Fruit fly (Drosophila melanogaster) whole organism, embryonic: ENCODE measurements around the gene SelT.
A peak's percentile ranks its signal among the peaks of the same experiment; 100 is the strongest.

Experiments used
- ATbp ChIP-seq: fragments of 200-800 bp; sonication (Bioruptor generic); optimal IDR thresholded peaks from 2 replicates; lab custom pipeline; 2017; ENCODE audit warnings: missing biosample characterization, mild to moderate bottlenecking, missing genetic modification characterization, missing genetic modification reagents
- Antp ChIP-seq: fragments of 200-800 bp; sonication (Bioruptor generic); optimal IDR thresholded peaks from 3 replicates; lab custom pipeline; 2016; ENCODE audit warnings: missing biosample characterization, missing genetic modification characterization
- B-H2 ChIP-seq: fragments of 200-800 bp; sonication (Bioruptor generic); optimal IDR thresholded peaks from 2 replicates; lab custom pipeline; 2018; ENCODE audit warnings: missing biosample characterization, mild to moderate bottlenecking, missing genetic modification characterization
- CG10431 ChIP-seq: fragments of 200-800 bp; sonication (Bioruptor generic); optimal IDR thresholded peaks from 3 replicates; lab custom pipeline; 2018; ENCODE audit warnings: missing biosample characterization, mild to moderate bottlenecking, missing genetic modification characterization
- CG12942 ChIP-seq: fragments of 200-800 bp; sonication (Bioruptor generic); optimal IDR thresholded peaks from 3 replicates; lab custom pipeline; 2016; ENCODE audit warnings: missing biosample characterization, missing genetic modification characterization
- CG1529 ChIP-seq: fragments of 200-800 bp; sonication (Bioruptor generic); optimal IDR thresholded peaks from 3 replicates; lab custom pipeline; 2018; ENCODE audit warnings: missing biosample characterization, missing genetic modification characterization
- CG15479 ChIP-seq: fragments of 200-800 bp; sonication (Bioruptor generic); optimal IDR thresholded peaks from 3 replicates; lab custom pipeline; 2019; ENCODE audit warnings: missing biosample characterization, mild to moderate bottlenecking, missing genetic modification characterization, moderate library complexity
- CG18262 ChIP-seq: fragments of 200-800 bp; optimal IDR thresholded peaks from 3 replicates; lab custom pipeline; 2019; ENCODE audit warnings: missing biosample characterization, mild to moderate bottlenecking, missing genetic modification characterization, moderate library complexity
- CG1832 ChIP-seq: fragments of 200-800 bp; sonication (Bioruptor generic); optimal IDR thresholded peaks from 2 replicates; lab custom pipeline; 2017; ENCODE audit warnings: missing biosample characterization, mild to moderate bottlenecking, missing genetic modification characterization, inconsistent platforms
- CG2116 ChIP-seq: fragments of 200-800 bp; sonication (Bioruptor generic); optimal IDR thresholded peaks from 3 replicates; lab custom pipeline; 2018; ENCODE audit warnings: missing biosample characterization, mild to moderate bottlenecking, missing genetic modification characterization
- CG2678 ChIP-seq: fragments of 200-800 bp; sonication (Bioruptor generic); optimal IDR thresholded peaks from 3 replicates; lab custom pipeline; 2019; ENCODE audit warnings: missing biosample characterization, mild to moderate bottlenecking, missing genetic modification characterization, moderate library complexity
- CG30403 ChIP-seq: fragments of 200-800 bp; sonication (Bioruptor generic); optimal IDR thresholded peaks from 3 replicates; lab custom pipeline; 2016; ENCODE audit warnings: missing biosample characterization, missing genetic modification characterization
- CG3065 ChIP-seq: fragments of 200-800 bp; sonication (Bioruptor generic); optimal IDR thresholded peaks from 2 replicates; lab custom pipeline; 2016; ENCODE audit warnings: missing biosample characterization, missing genetic modification characterization
- CG32767 ChIP-seq: fragments of 200-800 bp; sonication (Bioruptor generic); IDR thresholded peaks from 2 replicates; pipeline ENCODE4 v1.3.6; 2022; ENCODE audit warnings: missing biosample characterization, missing genetic modification characterization
- CG3838 ChIP-seq: fragments of 200-800 bp; sonication (Bioruptor generic); optimal IDR thresholded peaks from 3 replicates; lab custom pipeline; 2016; ENCODE audit warnings: missing biosample characterization, missing genetic modification characterization
- CG6854 ChIP-seq: fragments of 200-800 bp; sonication (Bioruptor generic); optimal IDR thresholded peaks from 3 replicates; lab custom pipeline; 2017; ENCODE audit warnings: missing biosample characterization, mild to moderate bottlenecking, missing genetic modification characterization
- CG7839 ChIP-seq: fragments of 200-800 bp; sonication (Bioruptor generic); optimal IDR thresholded peaks from 3 replicates; lab custom pipeline; 2018; ENCODE audit warnings: missing biosample characterization, mild to moderate bottlenecking, missing genetic modification characterization, moderate library complexity
- Fer1 ChIP-seq: fragments of 200-800 bp; sonication (Bioruptor generic); optimal IDR thresholded peaks from 2 replicates; lab custom pipeline; 2017; ENCODE audit warnings: missing biosample characterization, mild to moderate bottlenecking, missing genetic modification characterization
- Fer2 ChIP-seq: fragments of 200-800 bp; sonication (Bioruptor generic); optimal IDR thresholded peaks from 2 replicates; lab custom pipeline; 2018; ENCODE audit warnings: missing biosample characterization, mild to moderate bottlenecking, missing genetic modification characterization, moderate library complexity
- H2.0 ChIP-seq: fragments of 200-800 bp; sonication (Bioruptor generic); IDR thresholded peaks from 2 replicates; pipeline ENCODE4 v1.3.6; 2022; ENCODE audit warnings: missing biosample characterization, missing genetic modification characterization
- HLH4C ChIP-seq: fragments of 200-800 bp; sonication (Bioruptor generic); IDR thresholded peaks from 3 replicates; pipeline ENCODE4 v1.3.6; 2022; ENCODE audit warnings: missing biosample characterization, missing genetic modification characterization; ENCODE audit not compliant: partially characterized antibody
- Kr ChIP-seq: fragments of 200-800 bp; sonication (Bioruptor generic); optimal IDR thresholded peaks from 2 replicates; lab custom pipeline; 2017; ENCODE audit warnings: missing biosample characterization, mild to moderate bottlenecking, missing genetic modification characterization
- NK7.1 ChIP-seq: fragments of 200-800 bp; sonication (Bioruptor generic); optimal IDR thresholded peaks from 3 replicates; lab custom pipeline; 2016; ENCODE audit warnings: missing biosample characterization, missing genetic modification characterization
- TFAM ChIP-seq: fragments of 200-800 bp; sonication (Bioruptor generic); optimal IDR thresholded peaks from 2 replicates; lab custom pipeline; 2017; ENCODE audit warnings: missing biosample characterization, missing genetic modification characterization, inconsistent platforms
- ab ChIP-seq: fragments of 200-800 bp; sonication (Bioruptor generic); optimal IDR thresholded peaks from 2 replicates; lab custom pipeline; 2016; ENCODE audit warnings: missing biosample characterization, missing genetic modification characterization
- al ChIP-seq: fragments of 200-800 bp; sonication (Bioruptor generic); IDR thresholded peaks from 2 replicates; pipeline ENCODE4 v1.3.6; 2022; ENCODE audit warnings: missing biosample characterization, missing genetic modification characterization
- aop ChIP-seq: fragments of 200-800 bp; sonication (Bioruptor generic); IDR thresholded peaks from 2 replicates; pipeline ENCODE4 v1.3.6; 2022; ENCODE audit warnings: missing biosample characterization, missing genetic modification characterization
- ara ChIP-seq: fragments of 200-800 bp; sonication (Bioruptor generic); IDR thresholded peaks from 2 replicates; pipeline ENCODE4 v1.3.6; 2022; ENCODE audit warnings: missing biosample characterization, missing genetic modification characterization
- bsh ChIP-seq, 2 experiments: fragments of 200-800 bp; sonication (Bioruptor generic); optimal IDR thresholded peaks; 2 replicates each; lab custom pipeline; 2017 to 2018; ENCODE audit warnings: mild to moderate bottlenecking in 2 of 2, missing biosample characterization in 2 of 2, missing genetic modification characterization in 2 of 2, moderate library complexity in 1 of 2
- cad ChIP-seq: fragments of >200 bp; optimal IDR thresholded peaks from 2 replicates; lab custom pipeline; 2017; ENCODE audit warnings: missing biosample characterization, missing genetic modification characterization
- cato ChIP-seq: fragments of 200-800 bp; sonication (Bioruptor generic); optimal IDR thresholded peaks from 2 replicates; lab custom pipeline; 2016; ENCODE audit warnings: missing biosample characterization, missing genetic modification characterization, borderline replicate concordance
- dan ChIP-seq: fragments of 200-800 bp; sonication (Bioruptor generic); IDR thresholded peaks from 2 replicates; pipeline ENCODE4 v1.3.6; 2022; ENCODE audit warnings: missing biosample characterization, missing genetic modification characterization
- dm ChIP-seq: fragments of 200-800 bp; sonication (Bioruptor generic); optimal IDR thresholded peaks from 3 replicates; lab custom pipeline; 2016; ENCODE audit warnings: missing biosample characterization, missing genetic modification characterization
- eyg ChIP-seq: fragments of 200-800 bp; sonication (Bioruptor generic); optimal IDR thresholded peaks from 3 replicates; lab custom pipeline; 2016; ENCODE audit warnings: missing biosample characterization, missing genetic modification characterization
- gt ChIP-seq: fragments of 200-800 bp; sonication (Bioruptor generic); IDR thresholded peaks from 2 replicates; pipeline ENCODE4 v1.3.6; 2022; ENCODE audit warnings: missing biosample characterization, missing genetic modification characterization
- kay ChIP-seq: fragments of 200-800 bp; sonication (Bioruptor generic); optimal IDR thresholded peaks from 2 replicates; lab custom pipeline; 2016; ENCODE audit warnings: missing biosample characterization, missing genetic modification characterization
- ken ChIP-seq: fragments of 200-800 bp; sonication (Bioruptor generic); IDR thresholded peaks from 3 replicates; pipeline ENCODE4 v1.3.6; 2022; ENCODE audit warnings: missing biosample characterization, missing genetic modification characterization
- lab ChIP-seq: fragments of 200-800 bp; sonication (Bioruptor generic); optimal IDR thresholded peaks from 3 replicates; lab custom pipeline; 2017; ENCODE audit warnings: missing biosample characterization, missing genetic modification characterization, mild to moderate bottlenecking, moderate library complexity, missing genetic modification reagents
- lilli ChIP-seq: fragments of 200-800 bp; sonication (Bioruptor generic); optimal IDR thresholded peaks from 3 replicates; lab custom pipeline; 2016; ENCODE audit warnings: missing biosample characterization, missing genetic modification characterization
- mld ChIP-seq: fragments of 200-800 bp; sonication (Bioruptor generic); IDR thresholded peaks from 3 replicates; pipeline ENCODE4 v1.3.6; 2022; ENCODE audit warnings: missing biosample characterization, missing genetic modification characterization; ENCODE audit not compliant: partially characterized antibody
- prd ChIP-seq, 3 experiments: fragments of >200 bp in 2 of 3; fragments of 200-800 bp in 1 of 3; sonication (Bioruptor generic) in 1 of 3; optimal IDR thresholded peaks in 2 of 3; IDR thresholded peaks in 1 of 3; 2 replicates in 2 of 3; 3 replicates in 1 of 3; pipeline versions ENCODE4 v1.3.6 to Lab custom; 2017 to 2022; ENCODE audit warnings: missing biosample characterization in 1 of 3, missing genetic modification characterization in 1 of 3
- seq ChIP-seq: fragments of 200-800 bp; sonication (Bioruptor generic); IDR thresholded peaks from 2 replicates; pipeline ENCODE4 v1.3.6; 2022; ENCODE audit warnings: missing biosample characterization, missing genetic modification characterization
- sima ChIP-seq: fragments of 200-800 bp; sonication (Bioruptor generic); optimal IDR thresholded peaks from 2 replicates; lab custom pipeline; 2016; ENCODE audit warnings: missing biosample characterization, missing genetic modification characterization
- sob ChIP-seq: fragments of 200-800 bp; sonication (Bioruptor generic); IDR thresholded peaks from 2 replicates; pipeline ENCODE4 v1.3.6; 2022; ENCODE audit warnings: missing biosample characterization, missing genetic modification characterization
- trh ChIP-seq: fragments of 200-800 bp; sonication (Bioruptor generic); optimal IDR thresholded peaks from 2 replicates; lab custom pipeline; 2016; ENCODE audit warnings: missing biosample characterization, missing genetic modification characterization
- tup ChIP-seq: fragments of 200-800 bp; sonication (Bioruptor generic); optimal IDR thresholded peaks from 2 replicates; lab custom pipeline; 2016; ENCODE audit warnings: missing biosample characterization, mild to moderate bottlenecking, missing genetic modification characterization, moderate library complexity
- tx ChIP-seq: fragments of 200-800 bp; sonication (Bioruptor generic); optimal IDR thresholded peaks from 2 replicates; lab custom pipeline; 2016; ENCODE audit warnings: missing biosample characterization, missing genetic modification characterization
- wdn ChIP-seq: fragments of 200-800 bp; sonication (Bioruptor generic); IDR thresholded peaks from 2 replicates; pipeline ENCODE4 v1.3.6; 2022; ENCODE audit warnings: missing biosample characterization, missing genetic modification characterization
- wek ChIP-seq: fragments of 200-800 bp; sonication (Bioruptor generic); optimal IDR thresholded peaks from 3 replicates; lab custom pipeline; 2018; ENCODE audit warnings: missing biosample characterization, mild to moderate bottlenecking, missing genetic modification characterization, moderate library complexity
- zfh2 ChIP-seq: fragments of 200-800 bp; sonication (Bioruptor generic); optimal IDR thresholded peaks from 2 replicates; lab custom pipeline; 2016; ENCODE audit warnings: missing biosample characterization, missing genetic modification characterization

SelT gene

DNA sequence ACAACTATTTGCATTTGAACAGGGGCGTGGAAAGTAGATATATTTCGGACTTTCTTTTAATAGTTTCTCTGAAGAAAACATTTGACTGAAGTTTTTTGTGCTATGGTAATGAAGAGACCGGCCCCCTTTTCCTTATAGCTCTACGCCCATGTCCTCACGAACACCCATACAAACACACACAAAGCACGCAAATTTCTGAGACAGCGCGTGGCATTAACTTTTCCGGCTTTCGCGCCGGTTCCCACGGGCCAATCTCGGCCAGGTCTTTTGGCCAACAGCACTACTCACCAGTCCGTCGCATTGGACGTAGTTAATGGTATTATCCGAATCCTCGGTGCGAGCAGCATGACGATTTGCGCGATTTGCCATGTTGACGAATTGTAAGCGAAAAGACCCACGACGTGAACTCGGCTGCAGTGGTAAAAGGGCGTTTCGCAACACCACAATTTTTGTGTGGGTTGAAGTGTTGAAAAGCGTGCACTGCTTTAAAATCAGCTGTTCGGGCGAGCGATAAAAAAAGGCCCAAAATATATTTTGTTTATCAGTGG, 41.7 kb downstream of the SelT start, which contains the start of gene senju (continued):
- peak; percentile 57 for TF ChIP-seq wek (GFP tag; lab: Kevin White, UChicago)
- peak; percentile 88 for TF ChIP-seq B-H2 (GFP tag; lab: Kevin White, UChicago)
- peak; percentile 81 for TF ChIP-seq seq (GFP tag; lab: Robert Waterston, UW)
- 0 out of 3 replicates have a peak, but pooled peaks have one; percentile 27 for TF ChIP-seq HLH4C (GFP tag; lab: Robert Waterston, UW)
- TF ChIP-seq CG2116, result peak; percentile 67
- TF ChIP-seq H2.0 (GFP tag; lab: Robert Waterston, UW), result peak; percentile 70
- TF ChIP-seq CG1832 (GFP tag; lab: Kevin White, UChicago), result peak; percentile 31
- TF ChIP-seq aop, result peak; percentile 40; the same call in 1 of the 2 replicates
- peak; percentile 64; the same call in 1 of the 2 replicates for TF ChIP-seq CG32767 (GFP tag; lab: Robert Waterston, UW)
- TF ChIP-seq CG1529 (GFP tag; lab: Kevin White, UChicago), result peak; percentile 72
- 0 out of 3 replicates have a peak, but pooled peaks have one; percentile 46 for TF ChIP-seq mld (GFP tag; lab: Robert Waterston, UW)
- TF ChIP-seq dan (GFP tag; lab: Robert Waterston, UW), result no peak
- TF ChIP-seq prd (optimal IDR thresholded peaks at IDR 0.05; lab: Kevin White, UChicago), result no peak
- TF ChIP-seq prd (GFP tag; IDR thresholded peaks at IDR 0.05; lab: Robert Waterston, UW), result peak; percentile 84
- TF ChIP-seq CG12942 (GFP tag; lab: Kevin White, UChicago), result peak; percentile 84
- peak; percentile 58 for TF ChIP-seq cato (GFP tag; lab: Kevin White, UChicago)
- peak; percentile 79 for TF ChIP-seq ara (GFP tag; lab: Robert Waterston, UW)
- TF ChIP-seq zfh2 (GFP tag; lab: Kevin White, UChicago), result peak; percentile 90
- no peak for TF ChIP-seq tup (GFP tag; lab: Kevin White, UChicago)
- peak; percentile 81 for TF ChIP-seq NK7.1
- peak; percentile 21 for TF ChIP-seq trh (GFP tag; lab: Kevin White, UChicago)
- peak; percentile 84 for TF ChIP-seq sob (GFP tag; lab: Robert Waterston, UW)
- TF ChIP-seq CG3838 (GFP tag; lab: Kevin White, UChicago), result peak; percentile 33
- TF ChIP-seq CG10431 (GFP tag; lab: Kevin White, UChicago), result peak; percentile 49
- TF ChIP-seq wdn (GFP tag; lab: Robert Waterston, UW), result peak; percentile 66
- peak; percentile 91 for TF ChIP-seq lab (GFP tag; lab: Kevin White, UChicago)
- peak; percentile 62 for TF ChIP-seq Fer2 (tag; lab: Kevin White, UChicago)
- TF ChIP-seq CG6854 (GFP tag; lab: Kevin White, UChicago), result peak; percentile 75
- peak; percentile 61 for TF ChIP-seq ab (GFP tag; lab: Kevin White, UChicago)
- no peak for TF ChIP-seq cad
- TF ChIP-seq CG2678, result peak; percentile 83
- peak; percentile 78 for TF ChIP-seq CG18262 (tag; lab: Kevin White, UChicago)
- TF ChIP-seq ATbp, result peak; percentile 87
- peak; percentile 94 for TF ChIP-seq lilli (GFP tag; lab: Kevin White, UChicago)
- TF ChIP-seq CG30403 (GFP tag; lab: Kevin White, UChicago), result peak; percentile 90
- TF ChIP-seq tx (GFP tag; lab: Kevin White, UChicago), result peak; percentile 82
- TF ChIP-seq bsh (GFP tag; optimal IDR thresholded peaks at IDR 0.05; lab: Kevin White, UChicago), result peak; percentile 72 to 82
- no peak for TF ChIP-seq TFAM (GFP tag; lab: Kevin White, UChicago)
- TF ChIP-seq Fer1 (GFP tag; lab: Kevin White, UChicago), result peak; percentile 87
- peak; percentile 39; the same call in 1 of the 2 replicates for TF ChIP-seq al (GFP tag; lab: Robert Waterston, UW)
- TF ChIP-seq kay (GFP tag; lab: Kevin White, UChicago), result peak; percentile 70
- TF ChIP-seq CG15479, result peak; percentile 94
- peak; percentile 95 for TF ChIP-seq dm
- peak; percentile 72 for TF ChIP-seq CG3065
- TF ChIP-seq CG7839, result peak; percentile 79
- TF ChIP-seq Kr (GFP tag; lab: Kevin White, UChicago), result peak; percentile 33
- peak; percentile 90 for TF ChIP-seq Antp (GFP tag; lab: Kevin White, UChicago)
- peak; percentile 81 for TF ChIP-seq ken (GFP tag; lab: Robert Waterston, UW)
- TF ChIP-seq eyg, result peak; percentile 82
- TF ChIP-seq gt, result no peak
- TF ChIP-seq sima, result peak; percentile 53
